Worm (Caenorhabditis elegans) whole organism, midembryonic: ENCODE data around the gene clec-41.
"Not testable (repeated sequence)": the region's sequence is repeated elsewhere in the genome, so short reads cannot be mapped to it uniquely, and the experiment has no call there.

Experiments
- T22C8.4 ChIP-seq: fragments of 200-800 bp; sonication (Bioruptor generic); IDR thresholded peaks from 2 replicates; pipeline ENCODE4 v1.3.6; 2022; ENCODE audit warnings: missing genetic modification characterization, missing compliant biosample characterization
- cog-1 ChIP-seq: sonication (generic microtip); optimal IDR thresholded peaks from 2 replicates; lab custom pipeline; 2016; ENCODE audit warnings: missing genetic modification characterization, missing compliant biosample characterization
- flt-1 ChIP-seq: fragments of 200-800 bp; sonication (Bioruptor generic); IDR thresholded peaks from 2 replicates; pipeline ENCODE4 v1.3.6; 2022; ENCODE audit warnings: missing genetic modification characterization, missing compliant biosample characterization
- klf-2 ChIP-seq: fragments of 200-800 bp; sonication (Bioruptor generic); conservative IDR thresholded peaks from 2 replicates; pipeline ENCODE4 v1.3.6; 2022; ENCODE audit warnings: missing genetic modification reagents, missing genetic modification characterization, missing compliant biosample characterization
- med-1 ChIP-seq: sonication (generic microtip); optimal IDR thresholded peaks from 2 replicates; lab custom pipeline; 2017; ENCODE audit warnings: missing genetic modification characterization, mild to moderate bottlenecking, missing compliant biosample characterization, antibody characterized with exemption, missing genetic modification reagents; ENCODE audit not compliant: insufficient read depth
- ref-1 ChIP-seq: fragments of 200-800 bp; sonication (Bioruptor generic); conservative IDR thresholded peaks from 2 replicates; pipeline ENCODE4 v1.3.6; 2022; ENCODE audit warnings: missing genetic modification reagents, missing genetic modification characterization, missing compliant biosample characterization
- tab-1 ChIP-seq: fragments of 200-800 bp; sonication (Bioruptor generic); IDR thresholded peaks from 2 replicates; pipeline ENCODE4 v1.3.6; 2022; ENCODE audit warnings: missing genetic modification characterization, missing compliant biosample characterization
- ztf-23 ChIP-seq: fragments of 200-800 bp; sonication (Bioruptor generic); IDR thresholded peaks from 2 replicates; pipeline ENCODE4 v1.3.6; 2022; ENCODE audit warnings: missing genetic modification reagents, missing genetic modification characterization, missing compliant biosample characterization
- ztf-29 ChIP-seq: fragments of 200-800 bp; sonication (Bioruptor generic); IDR thresholded peaks from 2 replicates; pipeline ENCODE4 v1.3.6; 2022; ENCODE audit warnings: missing genetic modification reagents, missing genetic modification characterization, missing compliant biosample characterization

clec-41 gene

DNA sequence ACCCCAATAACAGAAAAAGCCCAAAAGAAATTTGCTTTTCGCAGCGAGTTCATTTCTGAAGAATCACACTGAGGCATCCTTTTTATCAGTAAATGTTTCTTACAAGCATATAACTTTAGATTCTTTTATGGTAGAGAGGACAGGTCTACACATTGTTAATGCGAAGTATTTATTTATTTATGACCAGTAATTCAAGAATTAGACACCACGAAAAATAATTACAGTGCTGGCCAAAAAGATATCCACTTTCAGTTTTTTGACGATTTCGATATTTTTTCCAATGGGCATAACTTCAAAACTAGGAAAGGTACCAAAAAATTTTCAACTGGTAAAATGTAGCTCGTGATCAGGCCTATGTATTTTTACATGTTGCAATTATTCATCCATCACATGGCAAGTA is 3.1 kb downstream of the clec-41 start, which contains the start of gene clec-225:
TSS of gene clec-225 (minus strand) at position 101 of the 400 bp plus-strand sequence.
- TF ChIP-seq klf-2 (GFP tag; lab: Robert Waterston, UW); ref-1 (GFP tag; lab: Robert Waterston, UW); med-1: not testable (repeated sequence)

DNA sequence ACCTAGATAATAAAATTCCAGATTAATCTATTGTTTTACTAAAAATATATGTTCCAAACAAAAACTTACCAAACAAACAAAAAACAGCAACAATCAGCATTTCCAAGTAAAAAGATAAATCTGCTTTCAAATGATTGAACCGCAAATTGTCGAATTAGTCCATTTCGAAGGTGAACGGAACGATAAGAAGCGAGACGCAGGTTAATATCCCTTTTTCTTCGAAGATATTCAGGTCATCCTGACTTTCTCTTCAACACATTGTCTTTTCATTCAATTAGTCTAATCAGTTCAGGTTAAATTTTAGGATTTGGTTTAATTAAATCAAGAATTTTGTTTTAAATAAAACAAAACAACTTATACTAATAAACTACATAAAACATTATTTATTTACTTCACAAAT is 4.5 kb downstream of the clec-41 start, which contains the start of gene B0365.9:
TSS of gene B0365.9 (minus strand) at position 186 of the 400 bp plus-strand sequence.
- no peak for TF ChIP-seq ztf-23
- no peak for TF ChIP-seq ztf-29 (GFP tag; lab: Robert Waterston, UW)
- no peak for TF ChIP-seq tab-1 (GFP tag; lab: Robert Waterston, UW)
- no peak for TF ChIP-seq med-1
- no peak for TF ChIP-seq flt-1 (GFP tag; lab: Robert Waterston, UW)
- no peak for TF ChIP-seq T22C8.4 (GFP tag; lab: Robert Waterston, UW)
- no peak for TF ChIP-seq klf-2 (GFP tag; lab: Robert Waterston, UW)
- TF ChIP-seq cog-1 (tag; lab: Kevin White, UChicago) = no peak
- TF ChIP-seq ref-1 (GFP tag; lab: Robert Waterston, UW) = no peak

DNA sequence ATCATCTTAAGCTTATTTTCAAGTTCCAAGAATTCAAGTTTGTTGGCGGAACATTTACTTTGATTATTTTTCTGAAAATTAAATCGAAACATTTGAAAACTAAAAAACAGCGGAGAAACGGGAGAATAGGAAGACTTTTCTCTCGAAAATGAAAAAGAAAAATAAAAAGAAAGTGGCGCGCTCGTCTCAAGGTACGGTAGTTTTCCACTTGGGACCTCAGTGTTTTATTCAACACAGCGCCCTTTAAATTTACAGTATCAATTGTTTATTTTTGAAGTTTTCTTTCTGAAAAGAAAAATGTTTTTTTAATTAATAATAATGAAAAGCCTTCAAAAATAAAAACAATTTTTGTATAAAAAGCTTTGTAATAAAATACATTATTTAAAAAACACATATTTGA is 6.4 kb downstream of the clec-41 start:
- TF ChIP-seq ztf-23 (no peak), ref-1 (GFP tag; lab: Robert Waterston, UW) (no peak), flt-1 (GFP tag; lab: Robert Waterston, UW) (no peak), T22C8.4 (GFP tag; lab: Robert Waterston, UW) (no peak)

DNA sequence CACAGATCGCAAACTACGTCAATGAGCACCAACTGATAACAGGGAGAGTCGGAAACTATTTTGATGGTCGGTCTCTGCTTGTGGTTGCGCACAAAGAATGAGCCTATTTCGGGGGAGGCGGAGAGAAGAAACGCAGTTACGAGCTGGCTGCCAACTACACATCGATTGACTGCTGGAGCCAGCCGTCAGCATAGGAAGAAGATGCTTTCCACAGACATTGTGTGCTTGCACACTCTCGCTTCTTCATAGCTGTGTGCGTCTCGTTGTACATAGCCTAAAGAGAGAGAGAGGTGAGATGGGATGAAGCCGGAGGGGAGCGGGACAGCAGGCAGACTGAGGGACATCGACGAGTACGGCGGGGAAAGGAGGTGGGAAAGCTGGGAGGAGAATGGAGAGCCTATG is 7.5 kb downstream of the clec-41 start:
- TF ChIP-seq med-1 (no peak), tab-1 (GFP tag; lab: Robert Waterston, UW) (0 out of 2 replicates have a peak, but pooled peaks have one; percentile 48), ztf-23 (0 out of 2 replicates have a peak, but pooled peaks have one; percentile 50), T22C8.4 (GFP tag; lab: Robert Waterston, UW) (peak; percentile 41; the same call in 1 of the 2 replicates), cog-1 (tag; lab: Kevin White, UChicago) (peak; percentile 25)

DNA sequence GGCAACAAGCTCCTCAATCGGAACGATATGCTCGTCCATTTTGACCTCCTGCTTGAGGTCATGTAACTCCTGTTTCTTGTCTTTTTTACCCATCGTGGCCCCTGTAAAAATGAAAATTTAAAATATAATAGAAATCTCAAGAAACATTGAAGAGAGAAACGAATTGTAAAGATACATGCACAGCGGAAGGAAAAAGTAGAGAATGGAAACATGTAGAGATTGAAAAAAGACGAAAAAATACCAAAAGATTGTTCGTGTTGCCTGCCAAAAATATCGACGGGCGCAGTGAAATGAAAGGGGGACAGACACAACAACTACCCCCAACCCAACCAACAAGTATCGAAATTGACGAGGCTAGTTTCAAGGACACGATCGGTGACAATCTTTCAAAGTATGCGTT is 8.0 kb downstream of the clec-41 start, which contains the start of gene eat-6:
TSS of gene eat-6 (minus strand) at position 101 of the 400 bp plus-strand sequence.
- no peak for TF ChIP-seq med-1
- TF ChIP-seq cog-1 (tag; lab: Kevin White, UChicago) = no peak
- no peak for TF ChIP-seq ztf-23
- TF ChIP-seq ztf-29 (GFP tag; lab: Robert Waterston, UW) = no peak
- TF ChIP-seq flt-1 (GFP tag; lab: Robert Waterston, UW) = no peak
- TF ChIP-seq klf-2 (GFP tag; lab: Robert Waterston, UW) = no peak
- TF ChIP-seq T22C8.4 (GFP tag; lab: Robert Waterston, UW) = no peak
- no peak for TF ChIP-seq tab-1 (GFP tag; lab: Robert Waterston, UW)

DNA sequence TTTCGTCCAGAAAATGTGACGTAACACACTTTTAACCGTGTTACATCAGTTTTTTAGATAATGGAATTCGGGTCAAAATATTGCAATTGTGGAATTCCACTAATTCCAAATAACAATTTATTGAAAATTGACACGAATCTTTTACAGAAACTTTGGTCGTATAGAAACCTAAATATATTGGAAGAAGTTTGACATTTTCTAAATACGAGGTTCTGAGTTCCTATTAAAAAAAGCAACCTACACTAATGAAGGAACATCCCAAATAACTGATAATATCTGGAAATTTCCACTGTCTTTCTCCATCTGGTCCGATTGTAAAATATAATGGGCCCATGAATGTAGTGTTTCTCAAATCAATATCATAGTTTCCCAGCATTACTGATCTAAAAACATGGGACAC is 16.6 kb downstream of the clec-41 start:
- no peak for TF ChIP-seq klf-2 (GFP tag; lab: Robert Waterston, UW)
- TF ChIP-seq ztf-29 (GFP tag; lab: Robert Waterston, UW) = no peak
- no peak for TF ChIP-seq cog-1 (tag; lab: Kevin White, UChicago)
- TF ChIP-seq ztf-23 = no peak
- no peak for TF ChIP-seq T22C8.4 (GFP tag; lab: Robert Waterston, UW)
- no peak for TF ChIP-seq flt-1 (GFP tag; lab: Robert Waterston, UW)
- TF ChIP-seq tab-1 (GFP tag; lab: Robert Waterston, UW) = no peak
- TF ChIP-seq med-1 = no peak
- TF ChIP-seq ref-1 (GFP tag; lab: Robert Waterston, UW) = no peak

DNA sequence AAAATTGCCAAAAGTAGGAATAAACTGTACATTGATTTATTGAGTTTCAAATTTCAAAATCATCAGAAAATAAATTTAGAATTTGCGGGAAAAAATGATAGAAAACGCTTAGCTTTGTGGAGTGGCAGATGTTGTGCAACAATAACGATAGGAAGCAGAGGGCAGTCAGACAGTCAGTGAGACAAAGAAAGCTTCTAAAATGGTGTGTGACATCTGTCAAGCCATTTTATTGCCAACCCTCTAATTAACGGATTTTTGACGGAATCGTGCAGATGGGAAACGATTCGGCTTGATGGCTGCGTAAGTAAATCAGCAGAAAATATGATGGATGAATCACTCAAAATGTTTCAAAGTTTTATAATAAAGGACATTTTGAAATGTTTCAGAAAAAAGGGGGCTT is 17.8 kb downstream of the clec-41 start, which contains the start of gene max-1:
TSS of gene max-1 (minus strand) at position 124 of the 400 bp plus-strand sequence.
- TF ChIP-seq tab-1 (GFP tag; lab: Robert Waterston, UW) = no peak

DNA sequence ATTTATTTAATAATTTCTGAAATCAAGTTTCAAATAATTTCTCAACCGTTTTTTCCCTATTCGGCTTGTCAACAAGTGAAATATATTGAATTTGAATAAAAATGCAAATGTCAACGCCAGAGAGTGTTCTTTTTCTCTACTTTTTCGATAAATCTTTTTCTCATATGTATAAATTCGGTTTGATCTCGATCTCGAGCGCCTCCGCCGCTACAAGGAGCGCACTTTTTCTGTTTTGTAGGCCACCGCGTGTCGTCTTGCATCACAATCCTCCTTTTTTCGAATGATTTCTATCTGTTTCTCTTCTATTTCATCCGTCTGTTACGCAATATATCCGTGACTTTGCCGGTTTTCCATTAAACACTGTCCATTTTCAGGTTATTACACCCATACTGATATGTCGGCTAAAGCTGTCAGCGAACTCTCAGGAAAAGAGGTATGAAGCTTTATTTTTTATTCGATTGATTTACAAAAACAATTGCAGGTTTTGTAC is 21.7 kb downstream of the clec-41 start, which contains the start of gene acly-2:
TSS of gene acly-2 (plus strand) at position 375 of the 490 bp plus-strand sequence.
- no peak for TF ChIP-seq T22C8.4 (GFP tag; lab: Robert Waterston, UW)
- no peak for TF ChIP-seq med-1
- TF ChIP-seq ztf-29 (GFP tag; lab: Robert Waterston, UW) = no peak
- no peak for TF ChIP-seq cog-1 (tag; lab: Kevin White, UChicago)
- TF ChIP-seq ztf-23 = no peak
- no peak for TF ChIP-seq tab-1 (GFP tag; lab: Robert Waterston, UW)
- TF ChIP-seq flt-1 (GFP tag; lab: Robert Waterston, UW) = no peak
- no peak for TF ChIP-seq klf-2 (GFP tag; lab: Robert Waterston, UW)
- no peak for TF ChIP-seq ref-1 (GFP tag; lab: Robert Waterston, UW)

DNA sequence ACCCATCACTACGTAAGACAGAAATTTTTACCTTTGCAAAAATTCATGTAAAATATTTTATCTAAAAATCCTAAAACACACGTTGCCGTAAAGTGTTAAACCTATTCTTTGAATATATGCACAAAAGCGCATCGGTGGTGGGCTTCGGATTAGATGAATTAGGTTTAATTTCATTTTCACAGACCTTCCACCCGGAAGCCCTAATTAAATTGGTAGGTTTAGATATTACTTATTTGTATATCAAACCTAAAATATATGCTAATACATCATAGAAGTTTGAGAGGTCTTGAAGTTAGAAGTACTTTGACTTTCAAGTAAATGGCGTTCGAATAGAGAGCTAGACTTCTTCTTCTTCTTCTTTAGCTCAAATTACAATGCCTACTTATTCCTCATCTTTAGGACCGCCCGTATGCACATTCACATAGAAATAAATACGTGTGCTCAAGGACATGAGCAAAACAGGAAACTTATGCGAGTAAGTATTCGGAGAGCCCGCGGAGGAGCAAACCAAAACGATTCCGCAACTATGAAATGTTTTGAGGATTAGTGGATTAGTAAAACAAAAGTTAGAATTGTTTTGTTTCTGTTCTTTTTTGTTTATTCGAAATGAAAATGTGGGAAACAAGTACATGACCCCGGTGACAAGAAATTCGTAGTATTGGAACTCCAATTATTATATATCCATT is 23.2 kb downstream of the clec-41 start:
- TF ChIP-seq T22C8.4 (GFP tag; lab: Robert Waterston, UW) (no peak), ztf-23 (no peak), klf-2 (GFP tag; lab: Robert Waterston, UW) (no peak), tab-1 (GFP tag; lab: Robert Waterston, UW) (no peak), ztf-29 (GFP tag; lab: Robert Waterston, UW) (no peak), med-1 (no peak), flt-1 (GFP tag; lab: Robert Waterston, UW) (no peak), ref-1 (GFP tag; lab: Robert Waterston, UW) (no peak), cog-1 (tag; lab: Kevin White, UChicago) (no peak)
